Worm (Caenorhabditis elegans) whole organism, young adult: ENCODE measurements around the gene nlp-25.

Experiments
- F10E7.11 ChIP-seq: sonication (generic microtip); optimal IDR thresholded peaks from 2 replicates; lab custom pipeline; 2017; ENCODE audit warnings: mild to moderate bottlenecking, missing genetic modification characterization, moderate library complexity, missing compliant biosample characterization
- T07F8.4 ChIP-seq: sonication (generic microtip); optimal IDR thresholded peaks from 2 replicates; lab custom pipeline; 2016; ENCODE audit warnings: mild to moderate bottlenecking, missing genetic modification characterization, moderate library complexity, missing compliant biosample characterization
- athp-1 ChIP-seq: sonication (generic microtip); optimal IDR thresholded peaks from 2 replicates; lab custom pipeline; 2017; ENCODE audit warnings: mild to moderate bottlenecking, missing genetic modification characterization, missing compliant biosample characterization
- ceh-100 ChIP-seq: fragments of 200-800 bp; sonication (Bioruptor generic); IDR thresholded peaks from 2 replicates; pipeline ENCODE4 v1.3.6; 2022; ENCODE audit warnings: missing genetic modification reagents, missing genetic modification characterization, missing compliant biosample characterization
- ceh-79 ChIP-seq: sonication (generic microtip); optimal IDR thresholded peaks from 2 replicates; lab custom pipeline; 2017; ENCODE audit warnings: mild to moderate bottlenecking, missing genetic modification characterization, missing compliant biosample characterization
- nfya-2 ChIP-seq: fragments of 200-800 bp; sonication (Bioruptor generic); IDR thresholded peaks from 2 replicates; pipeline ENCODE4 v1.3.6; 2022; ENCODE audit warnings: missing genetic modification reagents, missing genetic modification characterization, missing compliant biosample characterization
- pha-4 ChIP-seq: fragments of 150-350 bp; sonication (generic microtip); optimal IDR thresholded peaks from 2 replicates; lab custom pipeline; 2014; ENCODE audit warnings: missing biosample characterization, missing genetic modification reagents, missing genetic modification characterization
- snpc-4 ChIP-seq, 5 experiments: fragments of 150-350 bp in 1 of 5; sonication (generic microtip) in 4 of 5; optimal IDR thresholded peaks; 2 replicates each; lab custom pipeline; 2014 to 2018; ENCODE audit warnings: missing genetic modification characterization in 5 of 5, missing biosample characterization in 3 of 5, antibody characterized with exemption in 2 of 5, mild to moderate bottlenecking in 2 of 5, missing compliant biosample characterization in 2 of 5, missing genotype in 2 of 5, moderate library complexity in 2 of 5, missing genetic modification reagents in 1 of 5
- unc-62 ChIP-seq: fragments of 150-350 bp; optimal IDR thresholded peaks from 2 replicates; lab custom pipeline; 2014; ENCODE audit warnings: missing biosample characterization, missing genetic modification reagents, missing genetic modification characterization

DNA sequence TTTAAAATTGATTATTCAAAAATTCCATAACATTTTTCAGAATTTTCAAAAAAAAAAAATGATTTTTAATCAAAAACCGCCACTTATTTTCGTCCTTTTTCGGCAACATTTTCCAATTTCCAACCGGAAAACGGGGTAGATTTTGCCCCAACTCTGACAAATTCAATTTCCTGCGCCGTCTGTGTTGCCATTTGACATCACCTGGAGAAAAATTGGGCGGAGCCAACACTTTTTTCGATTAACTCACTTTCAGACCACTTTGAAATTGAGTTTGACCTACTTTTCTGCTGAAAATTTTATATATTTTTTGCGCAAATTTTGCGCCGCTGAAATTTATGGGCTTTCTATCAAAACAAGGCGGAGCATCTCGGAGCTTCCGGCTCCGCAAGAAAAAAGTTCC, 23.7 kb upstream of the nlp-25 start:
- TF ChIP-seq ceh-100 (GFP tag; lab: Robert Waterston, UW) (no peak), athp-1 (no peak), ceh-79 (no peak), snpc-4 (GFP tag; optimal IDR thresholded peaks at IDR 0.05; lab: Kevin White, UChicago) (no peak), snpc-4 (tag; optimal IDR thresholded peaks at IDR 0.05; lab: Kevin White, UChicago) (no peak), nfya-2 (GFP tag; lab: Robert Waterston, UW) (no peak), F10E7.11 (no peak), unc-62 (GFP tag; lab: Kevin White, UChicago) (no peak), T07F8.4 (no peak), pha-4 (no peak)
